Worm (Caenorhabditis elegans) whole organism, late embryonic: ENCODE measurements around the gene vha-18.

Experiments used
- C08G9.2 ChIP-seq: sonication (generic microtip); optimal IDR thresholded peaks from 2 replicates; lab custom pipeline; 2016; ENCODE audit warnings: mild to moderate bottlenecking, missing genetic modification characterization, moderate library complexity, missing compliant biosample characterization
- T23F11.4 ChIP-seq: fragments of 200-800 bp; sonication (Bioruptor generic); optimal IDR thresholded peaks from 2 replicates; lab custom pipeline; 2018; ENCODE audit warnings: mild to moderate bottlenecking, missing genetic modification characterization, missing compliant biosample characterization
- Y22D7AL.16 ChIP-seq: sonication (generic microtip); optimal IDR thresholded peaks from 2 replicates; lab custom pipeline; 2016; ENCODE audit warnings: missing genetic modification characterization, missing compliant biosample characterization
- ahr-1 ChIP-seq: sonication (generic microtip); optimal IDR thresholded peaks from 2 replicates; lab custom pipeline; 2016; ENCODE audit warnings: missing genetic modification characterization, missing compliant biosample characterization
- ama-1 ChIP-seq: fragments of 150-350 bp; optimal IDR thresholded peaks from 2 replicates; lab custom pipeline; 2014
- ceh-18 ChIP-seq: sonication (generic microtip); optimal IDR thresholded peaks from 2 replicates; lab custom pipeline; 2016; ENCODE audit warnings: missing genetic modification characterization, missing compliant biosample characterization
- ceh-22 ChIP-seq: sonication (generic microtip); optimal IDR thresholded peaks from 2 replicates; lab custom pipeline; 2017; ENCODE audit warnings: missing biosample characterization, missing genetic modification characterization
- ceh-24 ChIP-seq: sonication (generic microtip); optimal IDR thresholded peaks from 2 replicates; lab custom pipeline; 2016; ENCODE audit warnings: mild to moderate bottlenecking, missing genetic modification characterization, missing compliant biosample characterization
- ceh-30 ChIP-seq: fragments of 150-350 bp; optimal IDR thresholded peaks from 2 replicates; lab custom pipeline; 2014; ENCODE audit warnings: missing biosample characterization, missing genetic modification characterization
- ceh-31 ChIP-seq: sonication (generic microtip); optimal IDR thresholded peaks from 2 replicates; lab custom pipeline; 2016; ENCODE audit warnings: missing genetic modification characterization, missing compliant biosample characterization
- ceh-34 ChIP-seq: sonication (generic microtip); optimal IDR thresholded peaks from 2 replicates; lab custom pipeline; 2016; ENCODE audit warnings: mild to moderate bottlenecking, missing genetic modification characterization, missing compliant biosample characterization
- ceh-45 ChIP-seq: fragments of 200-800 bp; sonication (Bioruptor generic); IDR thresholded peaks from 2 replicates; pipeline ENCODE4 v1.3.6; 2022; ENCODE audit warnings: missing genetic modification reagents, missing genetic modification characterization, missing compliant biosample characterization
- ceh-6 ChIP-seq: fragments of 200-800 bp; sonication (Bioruptor generic); optimal IDR thresholded peaks from 2 replicates; lab custom pipeline; 2018; ENCODE audit warnings: mild to moderate bottlenecking, missing genetic modification characterization, missing compliant biosample characterization
- ceh-9 ChIP-seq: sonication (generic microtip); optimal IDR thresholded peaks from 2 replicates; lab custom pipeline; 2016; ENCODE audit warnings: mild to moderate bottlenecking, missing genetic modification characterization, inconsistent platforms, missing compliant biosample characterization
- fkh-10 ChIP-seq: fragments of 150-350 bp; optimal IDR thresholded peaks from 2 replicates; lab custom pipeline; 2014; ENCODE audit warnings: missing biosample characterization, missing genetic modification reagents, missing genetic modification characterization
- fkh-6 ChIP-seq: sonication (generic microtip); optimal IDR thresholded peaks from 2 replicates; lab custom pipeline; 2016; ENCODE audit warnings: missing genetic modification characterization, missing compliant biosample characterization
- gmeb-2 ChIP-seq: sonication (generic microtip); optimal IDR thresholded peaks from 2 replicates; lab custom pipeline; 2016; ENCODE audit warnings: missing genetic modification characterization, inconsistent platforms, missing compliant biosample characterization
- hlh-13 ChIP-seq: fragments of 200-800 bp; sonication (Bioruptor generic); optimal IDR thresholded peaks from 2 replicates; lab custom pipeline; 2018; ENCODE audit warnings: mild to moderate bottlenecking, missing genetic modification characterization, missing compliant biosample characterization
- hlh-30 ChIP-seq: sonication (generic microtip); optimal IDR thresholded peaks from 2 replicates; lab custom pipeline; 2017; ENCODE audit warnings: antibody characterized with exemption, missing genetic modification characterization, missing compliant biosample characterization; ENCODE audit not compliant: insufficient read depth
- hlh-6 ChIP-seq: sonication (generic microtip); optimal IDR thresholded peaks from 2 replicates; lab custom pipeline; 2016; ENCODE audit warnings: missing genotype, missing genetic modification characterization, missing compliant biosample characterization
- hlh-8 ChIP-seq: sonication (generic microtip); optimal IDR thresholded peaks from 2 replicates; lab custom pipeline; 2016; ENCODE audit warnings: missing genotype, missing genetic modification characterization, missing compliant biosample characterization
- lin-11 ChIP-seq: fragments of 200-800 bp; sonication (Bioruptor generic); optimal IDR thresholded peaks from 2 replicates; lab custom pipeline; 2018; ENCODE audit warnings: mild to moderate bottlenecking, missing genetic modification characterization, missing compliant biosample characterization
- madf-2 ChIP-seq: sonication (generic microtip); optimal IDR thresholded peaks from 2 replicates; lab custom pipeline; 2017; ENCODE audit warnings: missing genetic modification characterization, missing compliant biosample characterization
- mec-3 ChIP-seq: sonication (generic microtip); optimal IDR thresholded peaks from 2 replicates; lab custom pipeline; 2016; ENCODE audit warnings: borderline replicate concordance, missing genetic modification characterization, missing compliant biosample characterization
- nfya-1 ChIP-seq: sonication (generic microtip); optimal IDR thresholded peaks from 2 replicates; lab custom pipeline; 2017; ENCODE audit warnings: missing genetic modification characterization, mild to moderate bottlenecking, missing compliant biosample characterization, antibody characterized with exemption, moderate library complexity
- nhr-11 ChIP-seq: fragments of 150-350 bp; optimal IDR thresholded peaks from 2 replicates; lab custom pipeline; 2014; ENCODE audit warnings: missing biosample characterization, missing genetic modification characterization
- nhr-232 ChIP-seq: sonication (generic microtip); optimal IDR thresholded peaks from 2 replicates; lab custom pipeline; 2016; ENCODE audit warnings: missing genetic modification characterization, missing compliant biosample characterization
- odd-2 ChIP-seq: sonication (generic microtip); optimal IDR thresholded peaks from 2 replicates; lab custom pipeline; 2017; ENCODE audit warnings: antibody characterized with exemption, mild to moderate bottlenecking, missing genetic modification characterization, missing compliant biosample characterization
- pax-1 ChIP-seq: fragments of 150-350 bp; optimal IDR thresholded peaks from 2 replicates; lab custom pipeline; 2014; ENCODE audit warnings: missing biosample characterization, missing genetic modification characterization
- pha-2 ChIP-seq: sonication (generic microtip); optimal IDR thresholded peaks from 2 replicates; lab custom pipeline; 2017; ENCODE audit warnings: mild to moderate bottlenecking, missing genetic modification characterization, missing compliant biosample characterization
- pros-1 ChIP-seq: fragments of 150-350 bp; optimal IDR thresholded peaks from 2 replicates; lab custom pipeline; 2014; ENCODE audit warnings: missing biosample characterization, missing genetic modification reagents, missing genetic modification characterization
- ref-2 ChIP-seq: sonication (generic microtip); optimal IDR thresholded peaks from 2 replicates; lab custom pipeline; 2016; ENCODE audit warnings: missing genetic modification characterization, missing compliant biosample characterization
- sdc-2 ChIP-seq: sonication (generic microtip); optimal IDR thresholded peaks from 2 replicates; lab custom pipeline; 2016; ENCODE audit warnings: missing genotype, missing genetic modification characterization, missing compliant biosample characterization
- syd-9 ChIP-seq: sonication (generic microtip); optimal IDR thresholded peaks from 2 replicates; lab custom pipeline; 2016; ENCODE audit warnings: mild to moderate bottlenecking, missing genetic modification characterization, moderate library complexity, missing compliant biosample characterization
- ttx-3 ChIP-seq: sonication (generic microtip); optimal IDR thresholded peaks from 2 replicates; lab custom pipeline; 2016; ENCODE audit warnings: missing genetic modification reagents, missing genetic modification characterization, missing compliant biosample characterization
- unc-3 ChIP-seq, 2 experiments: fragments of 200-800 bp in 1 of 2; sonication (Bioruptor generic) in 1 of 2; sonication (generic microtip) in 1 of 2; conservative IDR thresholded peaks in 1 of 2; optimal IDR thresholded peaks in 1 of 2; 2 replicates each; pipeline versions ENCODE4 v1.3.6 to Lab custom; 2016 to 2022; ENCODE audit warnings: missing compliant biosample characterization in 2 of 2, missing genetic modification characterization in 2 of 2, missing genetic modification reagents in 1 of 2
- unc-42 ChIP-seq: sonication (generic microtip); optimal IDR thresholded peaks from 2 replicates; lab custom pipeline; 2016; ENCODE audit warnings: missing genotype, missing genetic modification characterization, missing compliant biosample characterization
- unc-86 ChIP-seq: sonication (generic microtip); optimal IDR thresholded peaks from 2 replicates; lab custom pipeline; 2016; ENCODE audit warnings: missing genetic modification characterization, missing compliant biosample characterization
- ztf-16 ChIP-seq: sonication (generic microtip); optimal IDR thresholded peaks from 2 replicates; lab custom pipeline; 2017; ENCODE audit warnings: missing genetic modification characterization, missing compliant biosample characterization

The vha-18 gene

DNA sequence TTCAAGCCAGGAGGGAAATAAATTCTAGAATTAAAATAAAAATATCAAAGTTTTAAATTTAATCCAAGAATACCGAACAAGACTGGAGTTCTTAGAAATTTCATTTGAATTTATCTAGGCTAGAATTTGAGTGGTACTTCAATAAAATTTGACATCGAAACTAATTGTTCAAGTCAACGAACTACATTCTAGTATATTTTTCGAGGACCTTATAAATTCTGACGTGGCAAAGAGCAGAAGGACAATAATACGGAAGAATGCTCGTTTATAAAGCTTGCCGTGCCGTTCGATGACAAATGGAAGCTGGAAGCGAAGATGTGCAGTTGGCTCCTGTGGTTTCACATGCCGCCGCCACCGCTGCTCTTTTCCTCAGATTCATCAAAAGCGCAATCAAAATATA is 12.5 kb downstream of the vha-18 start:
- TF ChIP-seq pha-2 (tag; lab: Kevin White, UChicago) (no peak), unc-86 (no peak), sdc-2 (tag; lab: Kevin White, UChicago) (no peak), unc-42 (tag; lab: Kevin White, UChicago) (no peak), hlh-8 (tag; lab: Kevin White, UChicago) (no peak), lin-11 (tag; lab: Kevin White, UChicago) (no peak), ttx-3 (tag; lab: Kevin White, UChicago) (no peak), T23F11.4 (GFP tag; lab: Kevin White, UChicago) (no peak), fkh-6 (tag; lab: Kevin White, UChicago) (no peak), ceh-6 (GFP tag; lab: Kevin White, UChicago) (no peak), ceh-30 (tag; lab: Kevin White, UChicago) (no peak), madf-2 (no peak), nhr-11 (tag; lab: Kevin White, UChicago) (no peak), ahr-1 (tag; lab: Kevin White, UChicago) (no peak), Y22D7AL.16 (no peak)

DNA sequence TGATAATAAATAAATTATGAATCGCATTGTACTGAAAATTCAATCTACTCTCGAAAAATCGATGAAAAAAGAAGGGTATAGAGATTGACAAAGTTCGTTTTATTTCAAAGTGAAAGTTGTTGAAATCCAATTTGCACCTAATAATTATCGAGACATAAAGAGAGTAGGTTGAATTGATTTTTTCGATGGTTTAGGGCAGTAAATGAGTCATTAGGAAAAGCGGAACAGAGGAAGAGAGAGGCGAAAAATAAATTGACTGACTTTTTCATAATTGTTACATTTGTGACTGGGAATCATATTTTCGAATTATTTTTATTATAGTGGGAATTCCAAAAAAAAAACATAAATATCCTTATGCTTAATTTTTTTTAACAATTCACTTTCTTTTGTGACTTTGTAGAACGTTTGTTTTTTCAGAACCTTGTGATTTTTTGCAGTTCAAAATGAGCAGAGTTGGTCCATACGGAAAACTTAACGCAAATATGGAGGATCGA is 18.9 kb downstream of the vha-18 start, which contains the start of the genes pho-6 and F52E1.3:
Gene pho-6, minus strand, starts transcription at position 101 of the 494 bp plus-strand sequence.
Gene F52E1.3, plus strand, starts transcription at position 444 of the 494 bp plus-strand sequence.
- TF ChIP-seq ceh-9 (tag; lab: Kevin White, UChicago), result no peak
- no peak for TF ChIP-seq ceh-24 (tag; lab: Kevin White, UChicago)
- no peak for TF ChIP-seq fkh-10 (GFP tag; lab: Kevin White, UChicago)
- no peak for TF ChIP-seq hlh-8 (tag; lab: Kevin White, UChicago)
- TF ChIP-seq unc-3 (GFP tag; conservative IDR thresholded peaks at IDR 0.05; lab: Robert Waterston, UW), result no peak
- TF ChIP-seq unc-3 (tag; optimal IDR thresholded peaks at IDR 0.05; lab: Kevin White, UChicago), result no peak
- no peak for TF ChIP-seq ama-1
- TF ChIP-seq ttx-3 (tag; lab: Kevin White, UChicago), result no peak
- TF ChIP-seq lin-11 (tag; lab: Kevin White, UChicago), result no peak
- no peak for TF ChIP-seq pax-1 (tag; lab: Kevin White, UChicago)
- TF ChIP-seq mec-3, result no peak
- no peak for TF ChIP-seq ahr-1 (tag; lab: Kevin White, UChicago)

DNA sequence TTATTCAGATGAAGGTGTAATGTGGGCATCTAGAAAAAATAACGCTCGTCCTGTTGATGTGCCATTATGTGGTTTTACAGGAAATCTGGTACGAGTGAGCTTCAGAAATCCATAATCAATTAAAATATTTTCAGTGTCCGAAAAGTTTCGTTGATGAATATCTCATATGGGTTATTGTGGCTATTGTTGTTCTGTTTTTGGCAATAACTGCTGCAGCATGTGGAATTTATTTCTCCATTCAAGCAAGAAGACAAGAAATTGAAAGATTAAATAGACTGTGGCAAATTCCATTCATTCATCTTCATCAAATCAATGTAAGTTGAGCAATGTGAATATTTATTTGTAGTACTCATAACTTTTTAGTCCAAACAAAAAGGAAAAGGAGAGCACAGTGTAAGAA is 24.0 kb downstream of the vha-18 start:
- TF ChIP-seq ahr-1 (tag; lab: Kevin White, UChicago) (no peak), ceh-31 (no peak), pros-1 (no peak), hlh-8 (tag; lab: Kevin White, UChicago) (no peak), fkh-10 (GFP tag; lab: Kevin White, UChicago) (no peak), ceh-9 (tag; lab: Kevin White, UChicago) (no peak), gmeb-2 (tag; lab: Kevin White, UChicago) (no peak), hlh-13 (GFP tag; lab: Kevin White, UChicago) (no peak), unc-3 (GFP tag; conservative IDR thresholded peaks at IDR 0.05; lab: Robert Waterston, UW) (no peak), unc-3 (tag; optimal IDR thresholded peaks at IDR 0.05; lab: Kevin White, UChicago) (no peak), ceh-18 (tag; lab: Kevin White, UChicago) (no peak), syd-9 (tag; lab: Kevin White, UChicago) (no peak), hlh-6 (tag; lab: Kevin White, UChicago) (no peak), nfya-1 (tag; lab: Kevin White, UChicago) (no peak), C08G9.2 (tag; lab: Kevin White, UChicago) (no peak), ceh-45 (GFP tag; lab: Robert Waterston, UW) (no peak), unc-86 (no peak), nhr-11 (tag; lab: Kevin White, UChicago) (no peak), lin-11 (tag; lab: Kevin White, UChicago) (no peak)

DNA sequence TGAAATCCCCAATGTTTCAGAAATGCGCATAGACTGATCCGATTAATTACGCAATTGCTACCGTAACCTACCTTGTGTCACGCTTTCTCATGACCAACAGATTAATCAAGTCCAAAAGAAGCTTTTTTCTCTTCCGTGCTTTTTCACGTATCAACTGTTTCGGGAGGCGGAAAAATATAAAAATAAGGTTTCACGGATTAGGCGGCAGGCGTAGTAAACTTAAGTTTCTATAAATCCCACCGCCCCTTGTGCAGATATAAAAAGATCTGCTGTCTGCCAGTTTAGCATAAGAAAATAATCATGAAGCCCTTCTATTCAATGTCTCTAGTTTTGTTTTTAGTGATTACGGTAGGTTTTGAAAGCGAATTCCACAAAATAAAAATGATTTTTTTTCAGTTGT is 26.2 kb downstream of the vha-18 start, which contains the start of gene gcy-7:
Gene gcy-7, plus strand, starts transcription at position 301 of the 400 bp plus-strand sequence.
- TF ChIP-seq ztf-16 (tag; lab: Kevin White, UChicago) (no peak), hlh-30 (tag; lab: Kevin White, UChicago) (no peak), odd-2 (tag; lab: Kevin White, UChicago) (no peak), ceh-45 (GFP tag; lab: Robert Waterston, UW) (no peak), nhr-232 (no peak), hlh-13 (GFP tag; lab: Kevin White, UChicago) (no peak), ama-1 (no peak), ceh-22 (tag; lab: Kevin White, UChicago) (no peak), hlh-6 (tag; lab: Kevin White, UChicago) (no peak), mec-3 (no peak), unc-42 (tag; lab: Kevin White, UChicago) (no peak), ceh-34 (tag; lab: Kevin White, UChicago) (no peak), nhr-11 (tag; lab: Kevin White, UChicago) (no peak), ref-2 (tag; lab: Kevin White, UChicago) (no peak), fkh-10 (GFP tag; lab: Kevin White, UChicago) (no peak)
- TF ChIP-seq, all 69 proteins: peak for 0
